Fruit fly (Drosophila melanogaster): ENCODE data around the gene CG15772.

- TF ChIP-seq CG8478 (optimal IDR thresholded peaks at IDR 0.05) = no peak
- TF ChIP-seq CTCF (optimal IDR thresholded peaks at IDR 0.05) = no peak
Observed at dm6 chrX:5768602-5769251, 16.7 kb downstream of the CG15772 start.

Measured in S2 (cell line).